Worm (Caenorhabditis elegans): Measurements from ENCODE around the gene D1086.17.

DNA sequence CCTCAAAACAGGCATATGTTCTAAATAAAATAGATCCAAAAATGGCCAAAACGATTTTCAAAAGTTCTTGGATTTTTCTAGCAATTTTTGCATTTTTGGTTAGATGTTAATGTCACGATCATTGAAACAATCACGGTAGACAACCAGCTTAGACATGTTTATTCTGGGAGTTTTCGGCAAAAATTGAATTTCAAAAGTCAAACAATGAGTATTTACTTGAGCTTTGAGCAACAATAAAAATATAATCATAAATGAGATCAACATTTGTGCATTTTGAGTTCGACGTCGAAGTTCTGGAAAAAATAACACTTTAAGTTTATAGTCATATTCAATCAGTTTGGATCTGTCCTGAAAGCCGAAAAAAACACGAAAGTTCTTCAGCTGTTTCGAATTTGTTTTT lies 41.5 kb upstream of the D1086.17 start, which contains the start of gene T08G5.2:
- TF ChIP-seq hmg-4 (GFP tag; optimal IDR thresholded peaks at IDR 0.05) (no peak), B0310.2 (tag; optimal IDR thresholded peaks at IDR 0.05) (no peak), hmbx-1 (tag; optimal IDR thresholded peaks at IDR 0.05) (no peak), tbx-37 (GFP tag; conservative IDR thresholded peaks at IDR 0.05) (no peak), F13C5.2 (tag; optimal IDR thresholded peaks at IDR 0.05) (no peak), sea-1 (GFP tag; conservative IDR thresholded peaks at IDR 0.05) (no peak), tra-4 (tag; optimal IDR thresholded peaks at IDR 0.05) (no peak), ama-1 (optimal IDR thresholded peaks at IDR 0.05) (no peak), tbx-11 (GFP tag; IDR thresholded peaks at IDR 0.05) (no peak), pes-1 (GFP tag; IDR thresholded peaks at IDR 0.05) (no peak), aly-1 (tag; optimal IDR thresholded peaks at IDR 0.05) (no peak), hnd-1 (tag; optimal IDR thresholded peaks at IDR 0.05) (no peak), flt-1 (GFP tag; IDR thresholded peaks at IDR 0.05) (no peak), ceh-13 (GFP tag; optimal IDR thresholded peaks at IDR 0.05) (no peak)

Measured in whole organism, early embryonic.